Fruit fly (Drosophila melanogaster) whole organism, wandering third instar larva: ENCODE measurements around the gene CG11356.

ENCODE experiments used
- Abd-B ChIP-seq: fragments of >200 bp; optimal IDR thresholded peaks from 2 replicates; lab custom pipeline; 2017; ENCODE audit warnings: missing biosample characterization, missing genetic modification characterization
- CG9705 ChIP-seq: fragments of 200-800 bp; sonication (Bioruptor generic); optimal IDR thresholded peaks from 2 replicates; lab custom pipeline; 2018; ENCODE audit warnings: missing biosample characterization, mild to moderate bottlenecking, missing genetic modification characterization
- CrebA ChIP-seq: fragments of 200-800 bp; sonication (Bioruptor generic); optimal IDR thresholded peaks from 2 replicates; lab custom pipeline; 2016; ENCODE audit warnings: missing biosample characterization, mild to moderate bottlenecking, missing genetic modification characterization, borderline replicate concordance
- Dfd ChIP-seq: fragments of >200 bp; optimal IDR thresholded peaks from 2 replicates; lab custom pipeline; 2017; ENCODE audit warnings: missing biosample characterization, missing genetic modification characterization
- Dif ChIP-seq: fragments of 200-275, 200-300 bp; sonication (Bioruptor generic); optimal IDR thresholded peaks from 2 replicates; lab custom pipeline; 2018; ENCODE audit warnings: missing biosample characterization, missing genetic modification characterization; ENCODE audit not compliant: partially characterized antibody
- GATAd ChIP-seq: sonication (Bioruptor generic); optimal IDR thresholded peaks from 2 replicates; lab custom pipeline; 2016; ENCODE audit warnings: missing biosample characterization, missing genetic modification characterization
- HLH106 ChIP-seq: fragments of 200-800 bp; optimal IDR thresholded peaks from 3 replicates; lab custom pipeline; 2019; ENCODE audit warnings: missing biosample characterization, mild to moderate bottlenecking, missing genetic modification characterization, moderate library complexity
- Hr78 ChIP-seq: fragments of >200 bp; optimal IDR thresholded peaks from 2 replicates; lab custom pipeline; 2017; ENCODE audit warnings: missing biosample characterization, missing genetic modification characterization
- Hr83 ChIP-seq: fragments of 200-300 bp; sonication (Bioruptor generic); optimal IDR thresholded peaks from 2 replicates; lab custom pipeline; 2016; ENCODE audit warnings: missing biosample characterization, mild to moderate bottlenecking, missing genetic modification characterization, moderate library complexity; ENCODE audit not compliant: poor library complexity, severe bottlenecking
- Jra ChIP-seq: sonication (Bioruptor generic); optimal IDR thresholded peaks from 2 replicates; lab custom pipeline; 2016; ENCODE audit warnings: missing biosample characterization, missing genetic modification characterization
- Mio ChIP-seq: sonication (Bioruptor generic); optimal IDR thresholded peaks from 2 replicates; lab custom pipeline; 2016; ENCODE audit warnings: missing biosample characterization, missing genetic modification characterization
- Myc ChIP-seq: fragments of >200 bp; optimal IDR thresholded peaks from 2 replicates; lab custom pipeline; 2017
- N ChIP-seq: fragments of >200 bp; optimal IDR thresholded peaks from 2 replicates; lab custom pipeline; 2018; ENCODE audit warnings: missing biosample characterization, missing external identifiers, missing genetic modification characterization
- OdsH ChIP-seq: fragments of 200-800 bp; sonication (Bioruptor generic); optimal IDR thresholded peaks from 2 replicates; lab custom pipeline; 2016; ENCODE audit warnings: missing biosample characterization, mild to moderate bottlenecking, missing genetic modification characterization
- Rel ChIP-seq, 2 experiments: fragments of 200-800 bp; sonication (Bioruptor generic) in 1 of 2; optimal IDR thresholded peaks; 2 replicates in 1 of 2; 3 replicates in 1 of 2; lab custom pipeline; 2016 to 2019; ENCODE audit warnings: mild to moderate bottlenecking in 2 of 2, missing biosample characterization in 2 of 2, missing genetic modification characterization in 2 of 2, moderate library complexity in 1 of 2
- Sp1 ChIP-seq: fragments of 200-800 bp; sonication (Bioruptor generic); optimal IDR thresholded peaks from 3 replicates; lab custom pipeline; 2019; ENCODE audit warnings: missing biosample characterization, mild to moderate bottlenecking, missing genetic modification characterization, moderate library complexity
- Vsx2 ChIP-seq: fragments of 200-300, 225-300 bp; sonication (Bioruptor generic); optimal IDR thresholded peaks from 2 replicates; lab custom pipeline; 2018; ENCODE audit warnings: missing biosample characterization, missing genetic modification characterization; ENCODE audit not compliant: partially characterized antibody
- br ChIP-seq: fragments of 200-800 bp; sonication (Bioruptor generic); optimal IDR thresholded peaks from 2 replicates; lab custom pipeline; 2016; ENCODE audit warnings: missing biosample characterization, missing genetic modification characterization
- dl ChIP-seq, 2 experiments: fragments of 175-275, 200-275 bp in 1 of 2; fragments of 200-275 bp in 1 of 2; sonication (Bioruptor generic); optimal IDR thresholded peaks; lab custom pipeline; 2018; ENCODE audit warnings: mild to moderate bottlenecking in 2 of 2, missing biosample characterization in 2 of 2, missing genetic modification characterization in 2 of 2, moderate library complexity in 2 of 2; ENCODE audit not compliant: partially characterized antibody in 2 of 2, insufficient read depth in 1 of 2
- dmrt93B ChIP-seq: fragments of 200-800 bp; sonication (Bioruptor generic); optimal IDR thresholded peaks from 2 replicates; lab custom pipeline; 2018; ENCODE audit warnings: missing biosample characterization, mild to moderate bottlenecking, missing genetic modification characterization
- ey ChIP-seq: fragments of 200-800 bp; sonication (Bioruptor generic); optimal IDR thresholded peaks from 2 replicates; lab custom pipeline; 2016; ENCODE audit warnings: missing biosample characterization, missing genetic modification characterization
- foxo ChIP-seq, 2 experiments: fragments of 200-800 bp; sonication (Bioruptor generic); optimal IDR thresholded peaks; 2 replicates in 1 of 2; 3 replicates in 1 of 2; lab custom pipeline; 2016 to 2017; ENCODE audit warnings: missing biosample characterization in 2 of 2, missing genetic modification characterization in 2 of 2
- fru ChIP-seq: fragments of 200-800 bp; sonication (Bioruptor generic); optimal IDR thresholded peaks from 3 replicates; lab custom pipeline; 2016; ENCODE audit warnings: missing biosample characterization, mild to moderate bottlenecking, missing genetic modification characterization
- h ChIP-seq: fragments of 200-800 bp; sonication (Bioruptor generic); optimal IDR thresholded peaks from 3 replicates; lab custom pipeline; 2016; ENCODE audit warnings: missing biosample characterization, mild to moderate bottlenecking, missing genetic modification characterization
- lola ChIP-seq: fragments of >200 bp; optimal IDR thresholded peaks from 2 replicates; lab custom pipeline; 2017; ENCODE audit warnings: missing biosample characterization, missing genetic modification characterization
- psq ChIP-seq: fragments of 200-800 bp; sonication (Bioruptor generic); optimal IDR thresholded peaks from 3 replicates; lab custom pipeline; 2017; ENCODE audit warnings: missing biosample characterization, mild to moderate bottlenecking, missing genetic modification characterization, moderate library complexity
- rgr ChIP-seq: fragments of 200-800 bp; sonication (Bioruptor generic); optimal IDR thresholded peaks from 3 replicates; lab custom pipeline; 2016; ENCODE audit warnings: missing biosample characterization, mild to moderate bottlenecking, missing genetic modification characterization
- sage ChIP-seq: fragments of 200-800 bp; sonication (Bioruptor generic); optimal IDR thresholded peaks from 2 replicates; lab custom pipeline; 2016; ENCODE audit warnings: missing biosample characterization, mild to moderate bottlenecking, missing genetic modification characterization
- sv ChIP-seq: fragments of 200-800 bp; sonication (Bioruptor generic); optimal IDR thresholded peaks from 3 replicates; lab custom pipeline; 2016; ENCODE audit warnings: missing biosample characterization, missing genetic modification characterization
- tai ChIP-seq: sonication (Bioruptor generic); optimal IDR thresholded peaks from 2 replicates; lab custom pipeline; 2016; ENCODE audit warnings: missing biosample characterization, missing genetic modification characterization
- usp ChIP-seq: fragments of >200 bp; optimal IDR thresholded peaks from 2 replicates; lab custom pipeline; 2017; ENCODE audit warnings: missing biosample characterization, missing genetic modification characterization
- woc ChIP-seq: sonication (Bioruptor generic); optimal IDR thresholded peaks from 2 replicates; lab custom pipeline; 2016; ENCODE audit warnings: missing biosample characterization, mild to moderate bottlenecking, missing genetic modification characterization

CG11356 gene

dm6 chrX:12103740-12104139 is at the start of gene CG11356:
TSS of gene CG11356 (minus strand) at chrX:12103840.
- TF ChIP-seq h (GFP tag; lab: Kevin White, UChicago) (no peak), Myc (lab: Kevin White, UChicago) (no peak), OdsH (no peak), Dif (GFP tag; lab: Kevin White, UChicago) (no peak), br (GFP tag; lab: Kevin White, UChicago) (no peak), psq (GFP tag; lab: Kevin White, UChicago) (no peak), Hr83 (GFP tag; lab: Kevin White, UChicago) (no peak)
- TF ChIP-seq, all 38 proteins: peak for 0

dm6 chrX:12128045-12128444 is 24.4 kb upstream of the CG11356 start:
- TF ChIP-seq CrebA (GFP tag; lab: Kevin White, UChicago) (no peak), Abd-B (GFP tag; lab: Kevin White, UChicago) (no peak), N (GFP tag; lab: Kevin White, UChicago) (no peak), woc (GFP tag; lab: Kevin White, UChicago) (no peak), Mio (GFP tag; lab: Kevin White, UChicago) (no peak), GATAd (GFP tag; lab: Kevin White, UChicago) (no peak), Vsx2 (GFP tag; lab: Kevin White, UChicago) (no peak), rgr (GFP tag; lab: Kevin White, UChicago) (no peak), lola (GFP tag; lab: Kevin White, UChicago) (no peak), tai (GFP tag; lab: Kevin White, UChicago) (no peak), Myc (lab: Kevin White, UChicago) (no peak), h (GFP tag; lab: Kevin White, UChicago) (no peak), foxo (GFP tag; optimal IDR thresholded peaks at IDR 0.05; lab: Kevin White, UChicago) (no peak)

DNA sequence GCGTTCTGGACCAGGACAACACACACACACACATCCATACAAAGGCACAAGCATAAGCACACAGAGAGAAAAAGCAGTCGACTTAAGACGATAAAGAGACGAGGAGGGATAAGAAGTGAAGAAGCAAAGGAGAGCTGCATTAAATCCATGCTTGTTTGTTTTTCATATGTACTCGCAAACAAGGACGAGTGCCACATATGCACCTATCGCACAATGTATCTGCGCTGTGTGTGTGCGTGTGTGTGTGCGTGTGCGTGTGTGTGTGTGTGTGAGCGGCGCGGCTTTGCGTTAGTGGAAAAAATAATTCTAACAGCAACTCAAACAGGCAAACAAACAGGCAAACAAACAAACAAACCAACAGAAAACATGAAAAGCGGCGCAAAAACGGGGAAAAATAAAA is 15.7 kb upstream of the CG11356 start:
- TF ChIP-seq lola (GFP tag; lab: Kevin White, UChicago), result no peak
- TF ChIP-seq fru (GFP tag; lab: Kevin White, UChicago), result no peak

dm6 chrX:12106900-12107299 is 3.3 kb upstream of the CG11356 start, which contains the start of gene CG2750:
TSS of gene CG2750 (plus strand) at chrX:12107200.
- TF ChIP-seq rgr (GFP tag; lab: Kevin White, UChicago) (no peak), GATAd (GFP tag; lab: Kevin White, UChicago) (no peak), woc (GFP tag; lab: Kevin White, UChicago) (no peak), Abd-B (GFP tag; lab: Kevin White, UChicago) (no peak), N (GFP tag; lab: Kevin White, UChicago) (no peak), Dif (GFP tag; lab: Kevin White, UChicago) (no peak), dmrt93B (GFP tag; lab: Kevin White, UChicago) (no peak), usp (GFP tag; lab: Kevin White, UChicago) (no peak), psq (GFP tag; lab: Kevin White, UChicago) (no peak), Rel (GFP tag; optimal IDR thresholded peaks at IDR 0.05; lab: Kevin White, UChicago) (no peak), Rel (tag; optimal IDR thresholded peaks at IDR 0.05; lab: Kevin White, UChicago) (no peak), CG9705 (no peak)

- TF ChIP-seq dl (GFP tag; optimal IDR thresholded peaks at IDR 0.05; lab: Kevin White, UChicago; ENCODE audit: insufficient read depth in 1 of 2, partially characterized antibody in 2 of 2), result no peak
- TF ChIP-seq Dfd, result no peak
- TF ChIP-seq psq (GFP tag; lab: Kevin White, UChicago), result no peak
- no peak for TF ChIP-seq sage (GFP tag; lab: Kevin White, UChicago)
- TF ChIP-seq tai (GFP tag; lab: Kevin White, UChicago), result no peak
- TF ChIP-seq dmrt93B (GFP tag; lab: Kevin White, UChicago), result no peak
- TF ChIP-seq sv (GFP tag; lab: Kevin White, UChicago), result no peak
- no peak for TF ChIP-seq Sp1
- TF ChIP-seq ey (GFP tag; lab: Kevin White, UChicago), result no peak
- TF ChIP-seq N (GFP tag; lab: Kevin White, UChicago), result no peak
- TF ChIP-seq h (GFP tag; lab: Kevin White, UChicago), result no peak
- TF ChIP-seq GATAd (GFP tag; lab: Kevin White, UChicago), result no peak
- no peak for TF ChIP-seq Jra (GFP tag; lab: Kevin White, UChicago)
- TF ChIP-seq HLH106 (tag; lab: Kevin White, UChicago), result no peak
- TF ChIP-seq Rel (GFP tag; optimal IDR thresholded peaks at IDR 0.05; lab: Kevin White, UChicago), result no peak
- TF ChIP-seq Rel (tag; optimal IDR thresholded peaks at IDR 0.05; lab: Kevin White, UChicago), result no peak
- no peak for TF ChIP-seq lola (GFP tag; lab: Kevin White, UChicago)
- TF ChIP-seq Hr78 (GFP tag; lab: Kevin White, UChicago), result no peak
Measured at dm6 chrX:12104219-12104618, 579 bp upstream of the CG11356 start.
